Fruit fly (Drosophila melanogaster) whole organism, embryonic: ENCODE results near the gene Bx.

Experiments used
- Antp ChIP-seq: fragments of 200-800 bp; sonication (Bioruptor generic); optimal IDR thresholded peaks from 3 replicates; lab custom pipeline; 2016; ENCODE audit warnings: missing biosample characterization, missing genetic modification characterization
- Asciz ChIP-seq: fragments of 200-800 bp; sonication (Bioruptor generic); optimal IDR thresholded peaks from 2 replicates; lab custom pipeline; 2017; ENCODE audit warnings: missing biosample characterization, mild to moderate bottlenecking, missing genetic modification characterization, missing genetic modification reagents
- CG1233 ChIP-seq: fragments of 200-800 bp; sonication (Bioruptor generic); optimal IDR thresholded peaks from 4 replicates; lab custom pipeline; 2018; ENCODE audit warnings: missing biosample characterization, mild to moderate bottlenecking, missing genetic modification characterization
- CG13894 ChIP-seq: fragments of 200-800 bp; sonication (Bioruptor generic); optimal IDR thresholded peaks from 3 replicates; lab custom pipeline; 2018; ENCODE audit warnings: missing biosample characterization, mild to moderate bottlenecking, missing genetic modification characterization, moderate library complexity
- CG14441 ChIP-seq: fragments of 200-800 bp; sonication (Bioruptor generic); IDR thresholded peaks from 2 replicates; pipeline ENCODE4 v1.3.6; 2022; ENCODE audit warnings: missing biosample characterization, missing genetic modification characterization
- CG14710 ChIP-seq: fragments of 200-800 bp; sonication (Bioruptor generic); optimal IDR thresholded peaks from 3 replicates; lab custom pipeline; 2019; ENCODE audit warnings: missing biosample characterization, mild to moderate bottlenecking, missing genetic modification characterization, moderate library complexity
- CG15269 ChIP-seq: fragments of 200-800 bp; sonication (Bioruptor generic); optimal IDR thresholded peaks from 2 replicates; lab custom pipeline; 2018; ENCODE audit warnings: missing biosample characterization, mild to moderate bottlenecking, missing genetic modification characterization, moderate library complexity
- CG15601 ChIP-seq: fragments of 200-800 bp; sonication (Bioruptor generic); optimal IDR thresholded peaks from 3 replicates; lab custom pipeline; 2019; ENCODE audit warnings: missing biosample characterization, mild to moderate bottlenecking, missing genetic modification characterization, moderate library complexity
- CG18476 ChIP-seq: fragments of 200-800 bp; sonication (Bioruptor generic); optimal IDR thresholded peaks from 2 replicates; lab custom pipeline; 2016; ENCODE audit warnings: missing biosample characterization, mild to moderate bottlenecking, missing genetic modification characterization
- CG2120 ChIP-seq: fragments of 200-800 bp; sonication (Bioruptor generic); optimal IDR thresholded peaks from 3 replicates; lab custom pipeline; 2016; ENCODE audit warnings: missing biosample characterization, missing genetic modification characterization
- CG2678 ChIP-seq: fragments of 200-800 bp; sonication (Bioruptor generic); optimal IDR thresholded peaks from 3 replicates; lab custom pipeline; 2019; ENCODE audit warnings: missing biosample characterization, mild to moderate bottlenecking, missing genetic modification characterization, moderate library complexity
- CG31224 ChIP-seq: fragments of 200-800 bp; sonication (Bioruptor generic); IDR thresholded peaks from 2 replicates; pipeline ENCODE4 v1.3.6; 2022; ENCODE audit warnings: missing biosample characterization, missing genetic modification characterization
- CG3407 ChIP-seq: fragments of 200-800 bp; sonication (Bioruptor generic); optimal IDR thresholded peaks from 2 replicates; lab custom pipeline; 2018; ENCODE audit warnings: missing biosample characterization, mild to moderate bottlenecking, missing genetic modification characterization
- CG34376 ChIP-seq: fragments of 200-800 bp; sonication (Bioruptor generic); optimal IDR thresholded peaks from 2 replicates; lab custom pipeline; 2018; ENCODE audit warnings: missing biosample characterization, mild to moderate bottlenecking, missing genetic modification characterization
- CG7372 ChIP-seq: fragments of 200-800 bp; sonication (Bioruptor generic); IDR thresholded peaks from 2 replicates; pipeline ENCODE4 v1.3.6; 2022; ENCODE audit warnings: missing biosample characterization, missing genetic modification characterization
- CG7556 ChIP-seq: fragments of 200-800 bp; sonication (Bioruptor generic); optimal IDR thresholded peaks from 2 replicates; lab custom pipeline; 2017; ENCODE audit warnings: missing biosample characterization, mild to moderate bottlenecking, missing genetic modification characterization
- CG9797 ChIP-seq: fragments of 200-800 bp; sonication (Bioruptor generic); optimal IDR thresholded peaks from 3 replicates; lab custom pipeline; 2018; ENCODE audit warnings: missing biosample characterization, mild to moderate bottlenecking, missing genetic modification characterization
- CG9932 ChIP-seq: fragments of 200-800 bp; sonication (Bioruptor generic); IDR thresholded peaks from 2 replicates; pipeline ENCODE4 v1.3.6; 2022; ENCODE audit warnings: missing biosample characterization, missing genetic modification characterization
- CHES-1-like ChIP-seq: fragments of 200-800 bp; sonication (Bioruptor generic); optimal IDR thresholded peaks from 2 replicates; lab custom pipeline; 2016; ENCODE audit warnings: missing biosample characterization, missing genetic modification characterization
- Chrac-16 ChIP-seq: fragments of 200-800 bp; sonication (Bioruptor generic); optimal IDR thresholded peaks from 3 replicates; lab custom pipeline; 2016; ENCODE audit warnings: missing biosample characterization, missing genetic modification characterization
- CkIIα-i1 ChIP-seq: fragments of 200-800 bp; sonication (Bioruptor generic); IDR thresholded peaks from 2 replicates; pipeline ENCODE4 v1.3.6; 2022; ENCODE audit warnings: missing biosample characterization, missing genetic modification characterization
- D ChIP-seq, 2 experiments: fragments of 200-800 bp in 1 of 2; fragments of >200 bp in 1 of 2; sonication (Bioruptor generic) in 1 of 2; optimal IDR thresholded peaks; 2 replicates in 1 of 2; 3 replicates in 1 of 2; lab custom pipeline; 2017; ENCODE audit warnings: mild to moderate bottlenecking in 1 of 2, missing biosample characterization in 1 of 2, missing genetic modification characterization in 1 of 2, missing genetic modification reagents in 1 of 2
- Dad ChIP-seq: fragments of 200-800 bp; sonication (Bioruptor generic); optimal IDR thresholded peaks from 3 replicates; lab custom pipeline; 2016; ENCODE audit warnings: missing biosample characterization, missing genetic modification characterization
- Doc2 ChIP-seq: fragments of 200-800 bp; sonication (Bioruptor generic); IDR thresholded peaks from 2 replicates; pipeline ENCODE4 v1.3.6; 2022; ENCODE audit warnings: missing biosample characterization, missing genetic modification characterization
- Dref ChIP-seq: fragments of 200-800 bp; sonication (Bioruptor generic); IDR thresholded peaks from 2 replicates; pipeline ENCODE4 v1.3.6; 2022; ENCODE audit warnings: missing biosample characterization, missing genetic modification characterization
- E2f1 ChIP-seq: fragments of 200-800 bp; sonication (Bioruptor generic); IDR thresholded peaks from 2 replicates; pipeline ENCODE4 v1.3.6; 2022; ENCODE audit warnings: missing biosample characterization, missing genetic modification characterization
- H15 ChIP-seq: fragments of 200-800 bp; sonication (Bioruptor generic); IDR thresholded peaks from 3 replicates; pipeline ENCODE4 v1.3.6; 2022; ENCODE audit warnings: missing biosample characterization, missing genetic modification characterization
- HmgZ ChIP-seq: fragments of 200-800 bp; sonication (Bioruptor generic); optimal IDR thresholded peaks from 2 replicates; lab custom pipeline; 2018; ENCODE audit warnings: missing biosample characterization, mild to moderate bottlenecking, missing genetic modification characterization
- Hr39 ChIP-seq: fragments of >200 bp; optimal IDR thresholded peaks from 2 replicates; lab custom pipeline; 2017
- NC2β ChIP-seq: fragments of 200-800 bp; sonication (Bioruptor generic); optimal IDR thresholded peaks from 2 replicates; lab custom pipeline; 2016; ENCODE audit warnings: missing biosample characterization, missing genetic modification characterization
- Nf-YC ChIP-seq: fragments of 200-800 bp; optimal IDR thresholded peaks from 3 replicates; lab custom pipeline; 2019; ENCODE audit warnings: missing biosample characterization, mild to moderate bottlenecking, missing genetic modification characterization, moderate library complexity
- Oaz ChIP-seq: fragments of 200-800 bp; sonication (Bioruptor generic); IDR thresholded peaks from 2 replicates; pipeline ENCODE4 v1.3.6; 2022; ENCODE audit warnings: missing biosample characterization, missing genetic modification characterization
- Ssrp ChIP-seq: fragments of 200-800 bp; sonication (Bioruptor generic); optimal IDR thresholded peaks from 2 replicates; lab custom pipeline; 2018; ENCODE audit warnings: missing biosample characterization, mild to moderate bottlenecking, missing genetic modification characterization, moderate library complexity
- abd-A ChIP-seq: fragments of 200-800 bp; sonication (Bioruptor generic); optimal IDR thresholded peaks from 3 replicates; lab custom pipeline; 2019; ENCODE audit warnings: missing biosample characterization, mild to moderate bottlenecking, missing genetic modification characterization, moderate library complexity
- ac ChIP-seq: fragments of 200-800 bp; sonication (Bioruptor generic); optimal IDR thresholded peaks from 3 replicates; lab custom pipeline; 2017; ENCODE audit warnings: missing biosample characterization, mild to moderate bottlenecking, missing genetic modification characterization
- amos ChIP-seq: fragments of 200-800 bp; sonication (Bioruptor generic); IDR thresholded peaks from 2 replicates; pipeline ENCODE4 v1.3.6; 2022; ENCODE audit warnings: missing biosample characterization, missing genetic modification characterization; ENCODE audit not compliant: partially characterized antibody
- caup ChIP-seq: fragments of 200-800 bp; sonication (Bioruptor generic); optimal IDR thresholded peaks from 3 replicates; lab custom pipeline; 2017; ENCODE audit warnings: missing biosample characterization, mild to moderate bottlenecking, missing genetic modification characterization, moderate library complexity; ENCODE audit not compliant: severe bottlenecking
- esg ChIP-seq: fragments of 200-800 bp; sonication (Bioruptor generic); conservative IDR thresholded peaks from 2 replicates; pipeline ENCODE4 v1.3.6; 2022; ENCODE audit warnings: missing biosample characterization, missing genetic modification characterization
- her ChIP-seq: fragments of 200-800 bp; sonication (Bioruptor generic); optimal IDR thresholded peaks from 2 replicates; lab custom pipeline; 2016; ENCODE audit warnings: missing biosample characterization, missing genetic modification characterization
- jigr1 ChIP-seq: fragments of 200-800 bp; sonication (Bioruptor generic); IDR thresholded peaks from 3 replicates; pipeline ENCODE4 v1.3.6; 2022; ENCODE audit warnings: missing biosample characterization, missing genetic modification characterization
- maf-S ChIP-seq: fragments of 200-800 bp; sonication (Bioruptor generic); optimal IDR thresholded peaks from 2 replicates; lab custom pipeline; 2016; ENCODE audit warnings: missing biosample characterization, missing genetic modification characterization
- nau ChIP-seq: fragments of 200-800 bp; sonication (Bioruptor generic); optimal IDR thresholded peaks from 3 replicates; lab custom pipeline; 2017; ENCODE audit warnings: missing biosample characterization, mild to moderate bottlenecking, missing genetic modification characterization, missing genetic modification reagents
- otp ChIP-seq: fragments of 200-800 bp; sonication (Bioruptor generic); IDR thresholded peaks from 3 replicates; pipeline ENCODE4, ENCODE4 v1.3.6; 2022; ENCODE audit warnings: missing biosample characterization, missing genetic modification characterization
- pb ChIP-seq: fragments of 200-800 bp; sonication (Bioruptor generic); optimal IDR thresholded peaks from 3 replicates; lab custom pipeline; 2016; ENCODE audit warnings: missing biosample characterization, missing genetic modification characterization
- prd ChIP-seq, 3 experiments: fragments of >200 bp in 2 of 3; fragments of 200-800 bp in 1 of 3; sonication (Bioruptor generic) in 1 of 3; optimal IDR thresholded peaks in 2 of 3; IDR thresholded peaks in 1 of 3; 2 replicates in 2 of 3; 3 replicates in 1 of 3; pipeline versions ENCODE4 v1.3.6 to Lab custom; 2017 to 2022; ENCODE audit warnings: missing biosample characterization in 1 of 3, missing genetic modification characterization in 1 of 3
- psq ChIP-seq: fragments of 200-800 bp; sonication (Bioruptor generic); optimal IDR thresholded peaks from 2 replicates; lab custom pipeline; 2017; ENCODE audit warnings: missing biosample characterization, missing genetic modification characterization
- sim ChIP-seq: fragments of 200-800 bp; sonication (Bioruptor generic); IDR thresholded peaks from 2 replicates; pipeline ENCODE4 v1.3.6; 2022; ENCODE audit warnings: missing biosample characterization, missing genetic modification characterization
- slp2 ChIP-seq: fragments of 200-800 bp; sonication (Bioruptor generic); optimal IDR thresholded peaks from 2 replicates; lab custom pipeline; 2016; ENCODE audit warnings: missing biosample characterization, missing genetic modification characterization
- toy ChIP-seq: fragments of 200-800 bp; sonication (Bioruptor generic); IDR thresholded peaks from 2 replicates; pipeline ENCODE4 v1.3.6; 2022; ENCODE audit warnings: missing biosample characterization, missing genetic modification characterization
- zen2 ChIP-seq: fragments of 200-800 bp; sonication (Bioruptor generic); IDR thresholded peaks from 3 replicates; pipeline ENCODE4 v1.3.6; 2022; ENCODE audit warnings: missing biosample characterization, missing genetic modification characterization; ENCODE audit not compliant: partially characterized antibody

Gene Bx

DNA sequence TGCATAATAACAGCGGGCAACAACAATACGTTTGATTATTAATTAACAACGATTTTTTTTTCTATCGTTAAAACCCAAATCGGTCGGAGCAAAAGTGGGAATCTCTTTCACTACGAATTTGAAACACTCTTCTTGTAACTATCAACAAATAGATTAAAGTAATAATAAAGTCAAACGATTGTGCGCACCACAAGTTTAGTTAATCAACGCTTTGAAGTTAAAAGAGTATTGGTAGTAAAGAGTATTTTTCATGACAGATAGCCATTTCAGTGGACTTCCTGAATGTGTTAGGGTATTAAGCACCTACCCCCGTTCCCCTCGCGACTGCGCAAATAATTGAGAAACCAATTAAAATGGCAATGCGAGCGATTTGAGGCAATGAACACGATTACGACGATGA, 31.6 kb downstream of the Bx start (continued):
- 0 out of 2 replicates have a peak, but pooled peaks have one; percentile 40 for TF ChIP-seq toy (GFP tag; lab: Robert Waterston, UW)
- TF ChIP-seq CG14441: peak; percentile 92
- TF ChIP-seq slp2 (GFP tag; lab: Kevin White, UChicago): peak; percentile 51
- peak; percentile 24 for TF ChIP-seq nau (GFP tag; lab: Kevin White, UChicago)
- TF ChIP-seq H15 (GFP tag; lab: Robert Waterston, UW): peak; percentile 83
- peak; percentile 36 for TF ChIP-seq CG18476 (GFP tag; lab: Kevin White, UChicago)
- TF ChIP-seq CG14710: peak; percentile 26
- TF ChIP-seq E2f1: peak; percentile 88
- peak; percentile 77 for TF ChIP-seq otp (GFP tag; lab: Robert Waterston, UW)
- TF ChIP-seq HmgZ: peak; percentile 79
- TF ChIP-seq CkIIα-i1 (GFP tag; lab: Robert Waterston, UW): 0 out of 2 replicates have a peak, but pooled peaks have one; percentile 24
- TF ChIP-seq CG9797 (GFP tag; lab: Kevin White, UChicago): no peak
- peak; percentile 30 for TF ChIP-seq CG3407 (GFP tag; lab: Kevin White, UChicago)
- peak; percentile 64 for TF ChIP-seq CG1233
- TF ChIP-seq zen2: no peak
- peak; percentile 18 for TF ChIP-seq abd-A (tag; lab: Kevin White, UChicago)
- peak; percentile 74; the same call in 2 of the 3 replicates for TF ChIP-seq jigr1 (GFP tag; lab: Robert Waterston, UW)
- peak; percentile 69 for TF ChIP-seq Ssrp (tag; lab: Kevin White, UChicago)
- TF ChIP-seq ac (GFP tag; lab: Kevin White, UChicago): no peak
- peak; percentile 87 for TF ChIP-seq CG9932
- TF ChIP-seq Chrac-16 (GFP tag; lab: Kevin White, UChicago): peak; percentile 54
- TF ChIP-seq Antp: peak; percentile 70
- peak; percentile 60 for TF ChIP-seq her (GFP tag; lab: Kevin White, UChicago)
- TF ChIP-seq CG13894: peak; percentile 64
- TF ChIP-seq maf-S: peak; percentile 62
- TF ChIP-seq Dref (GFP tag; lab: Robert Waterston, UW): 0 out of 2 replicates have a peak, but pooled peaks have one; percentile 8
- no peak for TF ChIP-seq CG34376 (GFP tag; lab: Kevin White, UChicago)
- 0 out of 2 replicates have a peak, but pooled peaks have one; percentile 17 for TF ChIP-seq Doc2 (GFP tag; lab: Robert Waterston, UW)
- TF ChIP-seq CG2678 (tag; lab: Kevin White, UChicago): peak; percentile 87
- TF ChIP-seq D (optimal IDR thresholded peaks at IDR 0.05; lab: Kevin White, UChicago): no peak
- TF ChIP-seq D (GFP tag; optimal IDR thresholded peaks at IDR 0.05; lab: Kevin White, UChicago): peak; percentile 50
- peak; percentile 42 for TF ChIP-seq NC2β (GFP tag; lab: Kevin White, UChicago)
- no peak for TF ChIP-seq sim
- peak; percentile 88 for TF ChIP-seq CG2120 (GFP tag; lab: Kevin White, UChicago)
- TF ChIP-seq CG15269: peak; percentile 87
- TF ChIP-seq Nf-YC (tag; lab: Kevin White, UChicago): peak; percentile 66
- TF ChIP-seq psq (GFP tag; lab: Kevin White, UChicago): no peak
- TF ChIP-seq CG7372: peak; percentile 88
- peak; percentile 33 for TF ChIP-seq CG15601 (tag; lab: Kevin White, UChicago)
- TF ChIP-seq amos (GFP tag; lab: Robert Waterston, UW): no peak
- TF ChIP-seq CG31224 (GFP tag; lab: Robert Waterston, UW): peak; percentile 79
- peak; percentile 61 for TF ChIP-seq CG7556 (GFP tag; lab: Kevin White, UChicago)
- TF ChIP-seq Hr39 (lab: Kevin White, UChicago): no peak
- peak; percentile 54 for TF ChIP-seq CHES-1-like (GFP tag; lab: Kevin White, UChicago)
- peak; percentile 39 for TF ChIP-seq pb (GFP tag; lab: Kevin White, UChicago)
- peak; percentile 34 for TF ChIP-seq Asciz (GFP tag; lab: Kevin White, UChicago)
- TF ChIP-seq esg (GFP tag; lab: Robert Waterston, UW): peak; percentile 82
- TF ChIP-seq Dad: peak; percentile 61
- TF ChIP-seq Oaz (GFP tag; lab: Robert Waterston, UW): peak; percentile 74
- no peak for TF ChIP-seq prd (optimal IDR thresholded peaks at IDR 0.05; lab: Kevin White, UChicago)
- TF ChIP-seq prd (GFP tag; IDR thresholded peaks at IDR 0.05; lab: Robert Waterston, UW): peak; percentile 86
- peak; percentile 68 for TF ChIP-seq caup (GFP tag; lab: Kevin White, UChicago)
